Worm (Caenorhabditis elegans) whole organism, midembryonic: ENCODE measurements around the gene fbxc-49.

Experiments
- T22C8.4 ChIP-seq: fragments of 200-800 bp; sonication (Bioruptor generic); IDR thresholded peaks from 2 replicates; pipeline ENCODE4 v1.3.6; 2022; ENCODE audit warnings: missing genetic modification characterization, missing compliant biosample characterization
- cog-1 ChIP-seq: sonication (generic microtip); optimal IDR thresholded peaks from 2 replicates; lab custom pipeline; 2016; ENCODE audit warnings: missing genetic modification characterization, missing compliant biosample characterization
- flt-1 ChIP-seq: fragments of 200-800 bp; sonication (Bioruptor generic); IDR thresholded peaks from 2 replicates; pipeline ENCODE4 v1.3.6; 2022; ENCODE audit warnings: missing genetic modification characterization, missing compliant biosample characterization
- med-1 ChIP-seq: sonication (generic microtip); optimal IDR thresholded peaks from 2 replicates; lab custom pipeline; 2017; ENCODE audit warnings: missing genetic modification characterization, mild to moderate bottlenecking, missing compliant biosample characterization, antibody characterized with exemption, missing genetic modification reagents; ENCODE audit not compliant: insufficient read depth
- ref-1 ChIP-seq: fragments of 200-800 bp; sonication (Bioruptor generic); conservative IDR thresholded peaks from 2 replicates; pipeline ENCODE4 v1.3.6; 2022; ENCODE audit warnings: missing genetic modification reagents, missing genetic modification characterization, missing compliant biosample characterization
- tab-1 ChIP-seq: fragments of 200-800 bp; sonication (Bioruptor generic); IDR thresholded peaks from 2 replicates; pipeline ENCODE4 v1.3.6; 2022; ENCODE audit warnings: missing genetic modification characterization, missing compliant biosample characterization
- ztf-23 ChIP-seq: fragments of 200-800 bp; sonication (Bioruptor generic); IDR thresholded peaks from 2 replicates; pipeline ENCODE4 v1.3.6; 2022; ENCODE audit warnings: missing genetic modification reagents, missing genetic modification characterization, missing compliant biosample characterization

ce11 chrII:2090605-2091004, 6.7 kb downstream of the fbxc-49 start, which contains the start of gene trpl-5:
- TF ChIP-seq flt-1 (GFP tag; lab: Robert Waterston, UW): no peak
- no peak for TF ChIP-seq cog-1 (tag; lab: Kevin White, UChicago)
- no peak for TF ChIP-seq ref-1 (GFP tag; lab: Robert Waterston, UW)
- no peak for TF ChIP-seq T22C8.4
- TF ChIP-seq med-1 (GFP tag; lab: Kevin White, UChicago): no peak
- no peak for TF ChIP-seq ztf-23 (GFP tag; lab: Robert Waterston, UW)
- no peak for TF ChIP-seq tab-1 (GFP tag; lab: Robert Waterston, UW)
